Fruit fly (Drosophila melanogaster): ENCODE measurements around the gene Brr2.

The Brr2 gene

DNA sequence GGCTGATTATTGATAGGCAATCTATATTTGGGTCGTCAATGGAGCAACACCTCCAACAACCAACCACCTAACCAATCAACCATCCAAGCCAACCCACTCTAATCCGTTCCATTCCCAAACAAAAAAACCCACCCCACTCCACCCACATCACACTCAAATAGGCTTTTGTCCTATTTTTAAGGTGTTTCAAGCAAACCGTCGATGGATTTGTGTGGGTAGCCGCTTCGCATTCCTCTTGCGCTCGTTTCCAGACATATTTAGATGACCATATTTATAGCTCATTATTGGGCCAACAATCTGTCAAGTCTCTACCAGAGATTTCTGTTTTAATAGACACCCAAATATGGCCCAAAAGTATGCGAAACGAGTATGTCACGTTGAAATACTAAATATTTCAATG, 30.5 kb upstream of the Brr2 start:
- peak; percentile 93 for TF ChIP-seq sr (GFP tag; IDR thresholded peaks at IDR 0.05)
- TF ChIP-seq sd (tag; optimal IDR thresholded peaks at IDR 0.05) = peak; percentile 84
- TF ChIP-seq CG9876 (GFP tag; optimal IDR thresholded peaks at IDR 0.05) = no peak
- peak; percentile 55 for TF ChIP-seq CG12769 (tag; optimal IDR thresholded peaks at IDR 0.05)
- peak; percentile 7 for TF ChIP-seq CG8281 (tag; optimal IDR thresholded peaks at IDR 0.05)

DNA sequence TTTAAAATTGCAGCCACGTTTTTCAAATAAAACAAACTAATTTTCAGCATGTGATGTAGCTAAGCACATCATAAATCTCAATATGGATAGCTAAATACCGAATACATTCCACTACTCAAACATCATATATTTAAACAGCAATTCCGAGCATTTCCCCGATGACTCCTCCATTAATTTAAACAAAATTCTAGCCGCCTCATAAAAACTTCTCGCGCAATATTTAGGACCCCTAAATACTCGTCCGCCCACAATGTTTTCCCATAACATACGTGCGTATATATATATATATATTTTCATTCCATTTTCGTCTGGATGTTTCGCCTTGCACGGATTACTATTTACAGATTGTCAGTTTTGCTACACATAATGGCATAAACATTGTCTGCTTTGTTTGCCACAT, 28.3 kb upstream of the Brr2 start:
- TF ChIP-seq sr (GFP tag; IDR thresholded peaks at IDR 0.05) = peak; percentile 74; the same call in 2 of the 3 replicates
- TF ChIP-seq sd (tag; optimal IDR thresholded peaks at IDR 0.05) = peak; percentile 96
- no peak for TF ChIP-seq CG15601 (tag; optimal IDR thresholded peaks at IDR 0.05)

DNA sequence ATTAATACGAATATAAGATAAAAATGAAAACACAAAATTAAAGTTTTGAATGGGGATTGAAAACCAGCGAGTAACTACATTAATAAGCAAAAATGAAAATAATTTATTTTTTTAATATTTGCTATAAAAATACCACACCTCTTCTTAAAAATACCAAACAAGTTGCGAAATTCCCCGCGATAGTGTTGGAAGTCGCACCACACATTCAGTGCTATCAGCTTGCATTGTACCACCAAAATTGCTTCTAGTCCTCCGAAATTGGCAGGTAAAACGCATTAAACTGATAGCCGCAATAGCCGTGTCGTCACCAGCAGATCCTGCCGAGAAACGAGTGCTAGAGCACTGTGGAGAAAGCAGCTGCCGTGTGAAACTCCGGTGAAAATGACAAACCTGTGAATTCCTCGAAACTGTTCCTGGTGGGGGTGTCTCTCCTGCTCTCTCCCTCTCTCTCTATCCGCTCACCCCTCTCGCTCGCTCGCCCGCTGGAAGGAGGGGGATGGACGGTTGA, 20.4 kb upstream of the Brr2 start, which contains the start of gene Hip14:
Gene Hip14, plus strand, starts transcription at position 198 of the 508 bp plus-strand sequence.
- no peak for TF ChIP-seq sima (GFP tag; optimal IDR thresholded peaks at IDR 0.05)
- no peak for TF ChIP-seq CG14441 (GFP tag; IDR thresholded peaks at IDR 0.05)
- TF ChIP-seq NfI (GFP tag; optimal IDR thresholded peaks at IDR 0.05) = no peak
- TF ChIP-seq jigr1 (GFP tag; IDR thresholded peaks at IDR 0.05) = no peak
- TF ChIP-seq CG12659 (GFP tag; optimal IDR thresholded peaks at IDR 0.05) = peak; percentile 70
- TF ChIP-seq CG10321 (GFP tag; IDR thresholded peaks at IDR 0.05) = no peak
- no peak for TF ChIP-seq CG6765 (GFP tag; optimal IDR thresholded peaks at IDR 0.05)
- no peak for TF ChIP-seq CG33557 (GFP tag; optimal IDR thresholded peaks at IDR 0.05)
- no peak for TF ChIP-seq CG5180 (GFP tag; optimal IDR thresholded peaks at IDR 0.05)
- no peak for TF ChIP-seq hbn (GFP tag; IDR thresholded peaks at IDR 0.05; ENCODE audit: partially characterized antibody)
- no peak for TF ChIP-seq Ravus (GFP tag; IDR thresholded peaks at IDR 0.05)
- TF ChIP-seq nmo (GFP tag; optimal IDR thresholded peaks at IDR 0.05) = no peak
- TF ChIP-seq bab2 (GFP tag; optimal IDR thresholded peaks at IDR 0.05) = no peak
- TF ChIP-seq ind (GFP tag; optimal IDR thresholded peaks at IDR 0.05) = no peak
- peak; percentile 80 for TF ChIP-seq nerfin-1 (tag; optimal IDR thresholded peaks at IDR 0.05)
- TF ChIP-seq dmrt11E (tag; optimal IDR thresholded peaks at IDR 0.05) = no peak
- TF ChIP-seq CG17802 (tag; optimal IDR thresholded peaks at IDR 0.05) = no peak
- no peak for TF ChIP-seq gt (GFP tag; IDR thresholded peaks at IDR 0.05)
- TF ChIP-seq CG18599 (GFP tag; optimal IDR thresholded peaks at IDR 0.05) = peak; percentile 44
- TF ChIP-seq fd96Cb (tag; optimal IDR thresholded peaks at IDR 0.05) = no peak
- TF ChIP-seq disco-r (GFP tag; optimal IDR thresholded peaks at IDR 0.05) = no peak
- TF ChIP-seq CG12104 (GFP tag; optimal IDR thresholded peaks at IDR 0.05) = peak; percentile 55
- no peak for TF ChIP-seq D19B (GFP tag; optimal IDR thresholded peaks at IDR 0.05)
- no peak for TF ChIP-seq Lpt (GFP tag; optimal IDR thresholded peaks at IDR 0.05)
- no peak for TF ChIP-seq HmgD (GFP tag; optimal IDR thresholded peaks at IDR 0.05)
- no peak for TF ChIP-seq NC2β (GFP tag; optimal IDR thresholded peaks at IDR 0.05)
- peak; percentile 16; the same call in 1 of the 2 replicates for TF ChIP-seq Adf1 (GFP tag; IDR thresholded peaks at IDR 0.05)
- no peak for TF ChIP-seq CG10654 (GFP tag; optimal IDR thresholded peaks at IDR 0.05)
- TF ChIP-seq Nf-YA (GFP tag; IDR thresholded peaks at IDR 0.05) = no peak
- TF ChIP-seq CG8388 (GFP tag; optimal IDR thresholded peaks at IDR 0.05) = no peak
- no peak for TF ChIP-seq Oli (tag; optimal IDR thresholded peaks at IDR 0.05)
- no peak for TF ChIP-seq Ada2b (GFP tag; IDR thresholded peaks at IDR 0.05)
- TF ChIP-seq ham (GFP tag; IDR thresholded peaks at IDR 0.05) = no peak
- no peak for TF ChIP-seq CHES-1-like (GFP tag; optimal IDR thresholded peaks at IDR 0.05)
- no peak for TF ChIP-seq Dek (tag; optimal IDR thresholded peaks at IDR 0.05)
- TF ChIP-seq jing (GFP tag; optimal IDR thresholded peaks at IDR 0.05) = no peak
- no peak for TF ChIP-seq CG32532 (GFP tag; IDR thresholded peaks at IDR 0.05)
- no peak for TF ChIP-seq CG14050 (GFP tag; IDR thresholded peaks at IDR 0.05)
- TF ChIP-seq Ssrp (tag; optimal IDR thresholded peaks at IDR 0.05) = peak; percentile 21
- peak; percentile 40; the same call in 1 of the 2 replicates for TF ChIP-seq CG13287 (GFP tag; IDR thresholded peaks at IDR 0.05; ENCODE audit: partially characterized antibody)
- no peak for TF ChIP-seq C15 (GFP tag; IDR thresholded peaks at IDR 0.05)
